Worm (Caenorhabditis elegans) whole organism, late embryonic: Measurements from ENCODE around the gene K09C6.3.

Experiments
- ets-4 ChIP-seq: sonication (generic microtip); optimal IDR thresholded peaks from 2 replicates; lab custom pipeline; 2016; ENCODE audit warnings: missing genetic modification characterization, missing compliant biosample characterization
- nhr-11 ChIP-seq: fragments of 150-350 bp; optimal IDR thresholded peaks from 2 replicates; lab custom pipeline; 2014; ENCODE audit warnings: missing biosample characterization, missing genetic modification characterization
- pat-9 ChIP-seq: fragments of 200-800 bp; sonication (Bioruptor generic); optimal IDR thresholded peaks from 2 replicates; lab custom pipeline; 2018; ENCODE audit warnings: mild to moderate bottlenecking, missing genetic modification characterization, moderate library complexity, missing compliant biosample characterization
- pqm-1 ChIP-seq: sonication (generic microtip); optimal IDR thresholded peaks from 2 replicates; lab custom pipeline; 2016; ENCODE audit warnings: missing genetic modification characterization, missing compliant biosample characterization
- ref-2 ChIP-seq: sonication (generic microtip); optimal IDR thresholded peaks from 2 replicates; lab custom pipeline; 2016; ENCODE audit warnings: missing genetic modification characterization, missing compliant biosample characterization
- syd-9 ChIP-seq: sonication (generic microtip); optimal IDR thresholded peaks from 2 replicates; lab custom pipeline; 2016; ENCODE audit warnings: mild to moderate bottlenecking, missing genetic modification characterization, moderate library complexity, missing compliant biosample characterization

- TF ChIP-seq syd-9 (no peak), nhr-11 (no peak), pqm-1 (tag; lab: Kevin White, UChicago) (no peak), ets-4 (no peak), ref-2 (tag; lab: Kevin White, UChicago) (no peak), pat-9 (tag; lab: Kevin White, UChicago) (no peak)
Observed at ce11 chrV:899087-899486, 46.8 kb downstream of the K09C6.3 start, which contains the start of gene nas-32.
